Worm (Caenorhabditis elegans) whole organism, mixed stage, embryonic: ENCODE measurements around the gene Y57A10A.31.
A peak's percentile ranks its signal among the peaks of the same experiment; 100 is the strongest.

Experiments
- M03D4.4 ChIP-seq: sonication (generic microtip); optimal IDR thresholded peaks from 2 replicates; lab custom pipeline; 2017; ENCODE audit warnings: mild to moderate bottlenecking, missing genetic modification characterization, missing compliant biosample characterization
- bed-3 ChIP-seq: fragments of 200-800 bp; sonication (Bioruptor generic); optimal IDR thresholded peaks from 3 replicates; lab custom pipeline; 2018; ENCODE audit warnings: mild to moderate bottlenecking, missing genetic modification characterization, moderate library complexity, missing compliant biosample characterization
- ceh-39 ChIP-seq: fragments of 150-350 bp; optimal IDR thresholded peaks from 2 replicates; lab custom pipeline; 2014; ENCODE audit warnings: missing biosample characterization, missing genetic modification characterization
- ceh-83 ChIP-seq: fragments of 200-800 bp; sonication (Bioruptor generic); optimal IDR thresholded peaks from 2 replicates; lab custom pipeline; 2018; ENCODE audit warnings: mild to moderate bottlenecking, missing genetic modification characterization, missing compliant biosample characterization
- ces-1 ChIP-seq: fragments of 150-350 bp; optimal IDR thresholded peaks from 2 replicates; lab custom pipeline; 2014; ENCODE audit warnings: missing biosample characterization, missing genetic modification reagents, missing genetic modification characterization
- cnd-1 ChIP-seq: fragments of 200-800 bp; sonication (Bioruptor generic); optimal IDR thresholded peaks from 2 replicates; lab custom pipeline; 2018; ENCODE audit warnings: mild to moderate bottlenecking, missing genetic modification characterization, missing compliant biosample characterization
- drap-1 ChIP-seq: fragments of 200-800 bp; sonication (Bioruptor generic); optimal IDR thresholded peaks from 3 replicates; lab custom pipeline; 2018; ENCODE audit warnings: mild to moderate bottlenecking, missing genetic modification characterization, missing compliant biosample characterization
- elt-1 ChIP-seq: sonication (generic microtip); optimal IDR thresholded peaks from 2 replicates; lab custom pipeline; 2017; ENCODE audit warnings: missing genetic modification characterization, mild to moderate bottlenecking, missing compliant biosample characterization, antibody characterized with exemption, moderate library complexity, borderline replicate concordance; ENCODE audit not compliant: insufficient read depth
- elt-3 ChIP-seq: fragments of 150-350 bp; optimal IDR thresholded peaks from 2 replicates; lab custom pipeline; 2014; ENCODE audit warnings: missing biosample characterization, missing genetic modification characterization
- flh-1 ChIP-seq: fragments of 200-800 bp; sonication (Bioruptor generic); optimal IDR thresholded peaks from 2 replicates; lab custom pipeline; 2018; ENCODE audit warnings: mild to moderate bottlenecking, missing genetic modification characterization, moderate library complexity, missing compliant biosample characterization
- ham-2 ChIP-seq: fragments of 200-800 bp; sonication (Bioruptor generic); optimal IDR thresholded peaks from 2 replicates; lab custom pipeline; 2018; ENCODE audit warnings: mild to moderate bottlenecking, missing genetic modification characterization, missing compliant biosample characterization
- hlh-1 ChIP-seq: fragments of 150-350 bp; optimal IDR thresholded peaks from 2 replicates; lab custom pipeline; 2014; ENCODE audit warnings: missing biosample characterization, missing genetic modification reagents, missing genetic modification characterization
- lin-32 ChIP-seq: fragments of 200-800 bp; sonication (Bioruptor generic); optimal IDR thresholded peaks from 2 replicates; lab custom pipeline; 2018; ENCODE audit warnings: mild to moderate bottlenecking, missing genetic modification characterization, missing compliant biosample characterization
- lsy-2 ChIP-seq: fragments of 150-350 bp; optimal IDR thresholded peaks from 2 replicates; lab custom pipeline; 2014; ENCODE audit warnings: missing biosample characterization, missing genetic modification characterization
- mep-1 ChIP-seq: fragments of 150-350 bp; optimal IDR thresholded peaks from 2 replicates; lab custom pipeline; 2017; ENCODE audit warnings: missing biosample characterization, missing genetic modification reagents, missing genetic modification characterization, inconsistent platforms
- mls-2 ChIP-seq: sonication (generic microtip); optimal IDR thresholded peaks from 2 replicates; lab custom pipeline; 2016; ENCODE audit warnings: mild to moderate bottlenecking, missing genetic modification characterization, moderate library complexity, missing compliant biosample characterization
- nhr-12 ChIP-seq: fragments of 150-350 bp; optimal IDR thresholded peaks from 2 replicates; lab custom pipeline; 2014; ENCODE audit warnings: missing biosample characterization, missing genetic modification characterization
- nhr-2 ChIP-seq: fragments of 150-350 bp; optimal IDR thresholded peaks from 2 replicates; lab custom pipeline; 2014; ENCODE audit warnings: missing biosample characterization, missing genetic modification characterization
- nhr-237 ChIP-seq: fragments of 150-350 bp; optimal IDR thresholded peaks from 2 replicates; lab custom pipeline; 2014; ENCODE audit warnings: missing biosample characterization, missing genetic modification characterization
- nhr-76 ChIP-seq: sonication (generic microtip); optimal IDR thresholded peaks from 2 replicates; lab custom pipeline; 2017; ENCODE audit warnings: missing biosample characterization, missing genetic modification characterization
- sem-2 ChIP-seq: fragments of 200-800 bp; sonication (Bioruptor generic); optimal IDR thresholded peaks from 2 replicates; lab custom pipeline; 2018; ENCODE audit warnings: mild to moderate bottlenecking, missing genetic modification characterization, missing compliant biosample characterization
- snpc-4 ChIP-seq: fragments of 150-350 bp; optimal IDR thresholded peaks from 2 replicates; lab custom pipeline; 2014; ENCODE audit warnings: missing biosample characterization, missing genetic modification characterization
- sptf-1 ChIP-seq: sonication (generic microtip); optimal IDR thresholded peaks from 2 replicates; lab custom pipeline; 2017; ENCODE audit warnings: mild to moderate bottlenecking, missing genetic modification characterization, moderate library complexity, missing compliant biosample characterization
- tbx-8 ChIP-seq: fragments of 200-800 bp; sonication (Bioruptor generic); optimal IDR thresholded peaks from 2 replicates; lab custom pipeline; 2018; ENCODE audit warnings: mild to moderate bottlenecking, missing genetic modification characterization, moderate library complexity, missing compliant biosample characterization
- unc-120 ChIP-seq: sonication (generic microtip); optimal IDR thresholded peaks from 2 replicates; lab custom pipeline; 2017; ENCODE audit warnings: missing genetic modification characterization, missing compliant biosample characterization; ENCODE audit not compliant: poor library complexity, severe bottlenecking
- unc-39 ChIP-seq: fragments of 150-350 bp; optimal IDR thresholded peaks from 2 replicates; lab custom pipeline; 2014; ENCODE audit warnings: missing biosample characterization, missing genetic modification characterization
- unc-62 ChIP-seq: fragments of 150-350 bp; optimal IDR thresholded peaks from 2 replicates; lab custom pipeline; 2014; ENCODE audit warnings: missing biosample characterization, missing genetic modification reagents, missing genetic modification characterization
- ztf-11 ChIP-seq: fragments of 150-350 bp; optimal IDR thresholded peaks from 2 replicates; lab custom pipeline; 2014; ENCODE audit warnings: missing biosample characterization, missing genetic modification characterization

The Y57A10A.31 gene

DNA sequence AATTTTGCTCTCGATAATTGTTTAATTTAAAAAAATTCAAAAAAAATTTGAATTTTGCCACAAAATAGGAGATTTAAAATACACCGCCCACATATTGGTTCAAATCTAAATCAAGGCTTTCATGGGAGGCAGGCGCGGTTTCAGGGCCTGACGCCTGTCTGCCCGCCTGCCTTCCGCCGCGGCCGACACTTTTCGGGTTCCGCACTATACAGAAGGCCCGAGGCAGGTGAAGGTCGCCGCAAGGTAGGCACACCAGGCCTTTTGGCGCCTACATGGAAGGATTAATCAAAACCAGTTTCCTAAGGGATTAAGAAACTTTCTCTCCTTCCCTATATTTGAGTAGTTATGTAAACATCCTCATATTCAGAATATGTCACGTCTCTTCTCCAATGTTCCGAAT, 46.6 kb upstream of the Y57A10A.31 start, which contains the start of gene Y57A10A.24:
Gene Y57A10A.24 (plus strand): TSS at position 396 of the 400 bp plus-strand sequence.
- TF ChIP-seq sptf-1 (tag; lab: Kevin White, UChicago), result peak; percentile 17
- TF ChIP-seq hlh-1 (tag; lab: Kevin White, UChicago), result no peak
- TF ChIP-seq, all 35 proteins: peak for 1

DNA sequence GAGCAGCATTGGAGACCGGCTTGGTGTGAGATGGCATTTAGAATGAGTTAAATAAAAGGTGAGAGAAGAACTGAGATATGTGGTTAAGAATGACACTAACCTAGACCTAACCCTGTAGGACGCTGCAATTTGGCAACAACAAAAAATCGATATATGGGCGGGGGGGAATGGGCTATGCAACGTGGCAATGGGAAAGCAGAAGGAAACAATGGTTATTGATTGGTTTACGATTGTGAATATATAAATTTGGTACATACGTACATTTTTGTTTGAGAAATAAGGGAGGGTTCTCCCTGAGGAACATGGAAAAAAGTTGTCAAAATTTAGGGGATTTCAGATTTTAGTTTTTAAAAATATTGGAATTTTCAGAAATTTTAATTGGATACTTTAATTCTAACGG, 40.1 kb upstream of the Y57A10A.31 start, which contains the start of gene tag-276:
Gene tag-276 (minus strand): TSS at position 101 of the 400 bp plus-strand sequence.
- TF ChIP-seq unc-39 (tag; lab: Kevin White, UChicago) (no peak), tbx-8 (GFP tag; lab: Kevin White, UChicago) (no peak), elt-3 (no peak), unc-120 (no peak), ham-2 (GFP tag; lab: Kevin White, UChicago) (no peak), flh-1 (GFP tag; lab: Kevin White, UChicago) (no peak), M03D4.4 (tag; lab: Kevin White, UChicago) (no peak), unc-62 (GFP tag; lab: Kevin White, UChicago) (no peak), snpc-4 (tag; lab: Kevin White, UChicago) (no peak), ztf-11 (tag; lab: Kevin White, UChicago) (no peak), drap-1 (GFP tag; lab: Kevin White, UChicago) (no peak), nhr-76 (tag; lab: Kevin White, UChicago) (no peak), nhr-2 (tag; lab: Kevin White, UChicago) (no peak), hlh-1 (tag; lab: Kevin White, UChicago) (no peak), ces-1 (GFP tag; lab: Kevin White, UChicago) (no peak)
- TF ChIP-seq, all 35 proteins: peak for 0

DNA sequence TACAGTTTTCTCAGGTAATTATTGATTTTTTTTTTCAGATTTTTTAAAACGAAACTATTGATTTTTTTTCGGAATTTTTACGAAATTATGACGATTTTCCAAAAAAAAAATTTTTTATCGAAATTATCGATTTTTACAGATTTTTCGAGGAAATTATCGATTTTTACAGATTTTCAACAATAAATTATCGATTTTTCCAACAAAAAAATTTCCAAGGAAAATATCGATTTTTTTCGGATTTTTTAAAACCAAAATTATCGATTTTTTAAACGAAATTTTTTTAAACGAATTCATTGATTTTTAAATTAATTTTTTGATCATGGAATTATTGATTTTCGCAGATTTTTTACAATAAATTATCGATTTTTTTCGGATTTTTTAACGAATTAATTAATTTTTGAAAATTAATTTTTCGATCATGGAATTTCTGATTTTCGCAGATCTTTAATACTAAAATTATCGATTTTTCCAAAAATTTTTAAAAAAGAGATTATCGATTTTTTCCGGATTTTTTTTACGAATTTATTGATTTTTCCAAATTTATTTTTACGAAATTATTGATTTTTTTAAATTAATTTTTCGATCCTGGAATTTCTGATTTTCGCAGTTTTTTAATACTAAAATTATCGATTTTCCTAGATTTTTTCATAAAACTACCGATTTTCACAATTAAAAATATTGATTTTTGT, 33.5 kb upstream of the Y57A10A.31 start:
- TF ChIP-seq nhr-237 (tag; lab: Kevin White, UChicago), result no peak
- TF ChIP-seq ces-1 (GFP tag; lab: Kevin White, UChicago), result peak; percentile 38

DNA sequence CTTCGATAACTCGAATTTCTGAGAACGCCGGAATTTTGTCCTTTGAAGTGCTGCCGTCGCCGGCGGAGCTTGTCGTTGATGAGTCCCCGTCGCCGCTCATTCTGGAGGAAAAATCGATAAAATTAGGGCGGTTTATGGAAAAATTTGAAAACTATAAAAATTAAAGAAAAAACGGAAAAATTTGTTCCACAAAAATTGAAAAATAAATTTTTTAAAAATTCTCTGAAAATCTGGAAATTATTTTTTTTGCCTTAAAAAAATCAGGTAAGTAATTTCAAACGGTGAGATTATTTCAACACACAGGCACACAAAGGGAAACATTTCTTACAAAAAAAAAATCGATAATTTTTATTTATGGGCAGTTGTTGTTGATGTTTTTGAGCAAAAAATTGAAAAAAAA, 32.7 kb upstream of the Y57A10A.31 start, which contains the start of gene parn-2:
Gene parn-2 (minus strand): TSS at position 101 of the 400 bp plus-strand sequence.
- TF ChIP-seq nhr-76 (tag; lab: Kevin White, UChicago) (no peak), lin-32 (GFP tag; lab: Kevin White, UChicago) (no peak), mep-1 (tag; lab: Kevin White, UChicago) (no peak), flh-1 (GFP tag; lab: Kevin White, UChicago) (no peak), ces-1 (GFP tag; lab: Kevin White, UChicago) (no peak), bed-3 (GFP tag; lab: Kevin White, UChicago) (no peak)

DNA sequence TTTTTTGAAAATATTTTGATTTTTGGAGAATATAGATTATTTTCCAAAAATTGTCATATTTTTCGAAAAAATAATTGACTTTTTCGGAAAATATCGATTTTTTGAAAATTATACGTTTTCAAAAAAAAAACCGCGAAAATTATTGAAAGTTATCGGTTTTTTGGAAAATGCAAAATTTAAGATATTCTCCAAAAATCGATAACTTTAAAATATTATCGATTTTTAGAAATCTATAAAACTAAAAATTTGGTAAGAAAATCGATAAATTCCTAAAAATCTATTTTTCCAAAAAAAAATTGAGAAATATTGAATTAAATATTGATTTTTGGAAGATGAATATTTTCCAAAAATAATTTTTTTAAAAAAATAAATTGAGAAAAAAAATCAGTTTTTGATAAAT, 32.1 kb upstream of the Y57A10A.31 start:
- no peak for TF ChIP-seq bed-3 (GFP tag; lab: Kevin White, UChicago)
- TF ChIP-seq nhr-2 (tag; lab: Kevin White, UChicago), result no peak
- TF ChIP-seq unc-62 (GFP tag; lab: Kevin White, UChicago), result no peak
- no peak for TF ChIP-seq unc-120
- TF ChIP-seq mls-2 (tag; lab: Kevin White, UChicago), result no peak
- TF ChIP-seq lin-32 (GFP tag; lab: Kevin White, UChicago), result no peak
- no peak for TF ChIP-seq ceh-83 (GFP tag; lab: Kevin White, UChicago)
- no peak for TF ChIP-seq hlh-1 (tag; lab: Kevin White, UChicago)
- TF ChIP-seq elt-3, result no peak
- TF ChIP-seq nhr-12 (tag; lab: Kevin White, UChicago), result no peak
- no peak for TF ChIP-seq sem-2 (GFP tag; lab: Kevin White, UChicago)
- no peak for TF ChIP-seq cnd-1 (tag; lab: Kevin White, UChicago)
- TF ChIP-seq lsy-2 (tag; lab: Kevin White, UChicago), result no peak
- no peak for TF ChIP-seq elt-1 (tag; lab: Kevin White, UChicago)
- no peak for TF ChIP-seq M03D4.4 (tag; lab: Kevin White, UChicago)
- no peak for TF ChIP-seq mep-1 (tag; lab: Kevin White, UChicago)
- no peak for TF ChIP-seq ceh-39
- TF ChIP-seq snpc-4 (tag; lab: Kevin White, UChicago), result no peak
- TF ChIP-seq ham-2 (GFP tag; lab: Kevin White, UChicago), result no peak
- TF ChIP-seq, all 35 proteins: peak for 0
